Fruit fly (Drosophila melanogaster): Measurements from ENCODE around the gene raskol.

The raskol gene

dm6 chrX:17751658-17752057 lies 41.7 kb downstream of the raskol start (continued):
- 0 out of 2 replicates have a peak, but pooled peaks have one; percentile 14 for TF ChIP-seq al (GFP tag; IDR thresholded peaks at IDR 0.05)
- peak; percentile 45; the same call in 2 of the 3 replicates for TF ChIP-seq CG17361 (GFP tag; IDR thresholded peaks at IDR 0.05)
- TF ChIP-seq Xrp1 (GFP tag; IDR thresholded peaks at IDR 0.05): no peak
- TF ChIP-seq Adf1 (GFP tag; IDR thresholded peaks at IDR 0.05): peak; percentile 14
- no peak for TF ChIP-seq grn (GFP tag; optimal IDR thresholded peaks at IDR 0.05)
- peak; percentile 32 for TF ChIP-seq CG31365 (tag; optimal IDR thresholded peaks at IDR 0.05)
- peak; percentile 44 for TF ChIP-seq lilli (GFP tag; optimal IDR thresholded peaks at IDR 0.05)
- peak; percentile 83 for TF ChIP-seq slbo (GFP tag; IDR thresholded peaks at IDR 0.05)
- no peak for TF ChIP-seq D19A (tag; optimal IDR thresholded peaks at IDR 0.05)
- TF ChIP-seq CG8290 (GFP tag; optimal IDR thresholded peaks at IDR 0.05): peak; percentile 38
- TF ChIP-seq CG8290 (tag; optimal IDR thresholded peaks at IDR 0.05): peak in 1 of 2 experiments; percentile 78
- peak; percentile 54; the same call in 1 of the 2 replicates for TF ChIP-seq E2f1 (GFP tag; IDR thresholded peaks at IDR 0.05)
- no peak for TF ChIP-seq emc (GFP tag; optimal IDR thresholded peaks at IDR 0.05)
- peak; percentile 50; the same call in 1 of the 3 replicates for TF ChIP-seq ci (GFP tag; IDR thresholded peaks at IDR 0.05)
- peak; percentile 61 for TF ChIP-seq mam (GFP tag; optimal IDR thresholded peaks at IDR 0.05)
- peak; percentile 42 for TF ChIP-seq Camta (GFP tag; optimal IDR thresholded peaks at IDR 0.05)
- no peak for TF ChIP-seq crp (GFP tag; optimal IDR thresholded peaks at IDR 0.05)
- 0 out of 2 replicates have a peak, but pooled peaks have one; percentile 21 for TF ChIP-seq CG14441 (GFP tag; IDR thresholded peaks at IDR 0.05)
- peak; percentile 83; the same call in 2 of the 3 replicates for TF ChIP-seq CG2199 (GFP tag; IDR thresholded peaks at IDR 0.05)
- peak; percentile 57 for TF ChIP-seq gem (tag; optimal IDR thresholded peaks at IDR 0.05)
- peak; percentile 18 for TF ChIP-seq CG3995 (GFP tag; optimal IDR thresholded peaks at IDR 0.05)
- no peak for TF ChIP-seq aop (GFP tag; IDR thresholded peaks at IDR 0.05)
- TF ChIP-seq HLH3B (GFP tag; IDR thresholded peaks at IDR 0.05): no peak
- TF ChIP-seq lab (GFP tag; optimal IDR thresholded peaks at IDR 0.05): no peak
- peak; percentile 75 for TF ChIP-seq pita (GFP tag; optimal IDR thresholded peaks at IDR 0.05)
- 0 out of 3 replicates have a peak, but pooled peaks have one; percentile 10 for TF ChIP-seq Optix (GFP tag; IDR thresholded peaks at IDR 0.05)
- no peak for TF ChIP-seq crc (GFP tag; optimal IDR thresholded peaks at IDR 0.05)
- TF ChIP-seq tgo (GFP tag; IDR thresholded peaks at IDR 0.05): 0 out of 3 replicates have a peak, but pooled peaks have one; percentile 35
- peak; percentile 33; the same call in 1 of the 3 replicates for TF ChIP-seq Mrtf (GFP tag; IDR thresholded peaks at IDR 0.05)
- TF ChIP-seq CG7786 (GFP tag; optimal IDR thresholded peaks at IDR 0.05): peak; percentile 45
- TF ChIP-seq pnt (GFP tag; optimal IDR thresholded peaks at IDR 0.05): peak; percentile 54
- no peak for TF ChIP-seq GATAe (GFP tag; conservative IDR thresholded peaks at IDR 0.05)
- peak; percentile 41 for TF ChIP-seq CG16863 (GFP tag; optimal IDR thresholded peaks at IDR 0.05)
- TF ChIP-seq CG15269 (tag; optimal IDR thresholded peaks at IDR 0.05): peak; percentile 34
- TF ChIP-seq dpn (GFP tag; optimal IDR thresholded peaks at IDR 0.05): peak; percentile 59 to 64
- TF ChIP-seq Hr51 (GFP tag; optimal IDR thresholded peaks at IDR 0.05): peak in 1 of 2 experiments; percentile 40
- peak; percentile 9 for TF ChIP-seq Ets97D (GFP tag; optimal IDR thresholded peaks at IDR 0.05)
- peak; percentile 35 for TF ChIP-seq gro (GFP tag; optimal IDR thresholded peaks at IDR 0.05)
- TF ChIP-seq CG17912 (GFP tag; optimal IDR thresholded peaks at IDR 0.05): peak; percentile 15
- TF ChIP-seq Hr3 (GFP tag; optimal IDR thresholded peaks at IDR 0.05): peak; percentile 49
- TF ChIP-seq sim (GFP tag; IDR thresholded peaks at IDR 0.05): no peak
- peak; percentile 11 for TF ChIP-seq Sry-δ (GFP tag; optimal IDR thresholded peaks at IDR 0.05)
- TF ChIP-seq CG7839 (tag; optimal IDR thresholded peaks at IDR 0.05): peak; percentile 51
- TF ChIP-seq Aef1 (GFP tag; IDR thresholded peaks at IDR 0.05): peak; percentile 15; the same call in 1 of the 3 replicates
- TF ChIP-seq CG42726 (GFP tag; IDR thresholded peaks at IDR 0.05; ENCODE audit: partially characterized antibody): peak; percentile 81
- peak; percentile 61; the same call in 1 of the 2 replicates for TF ChIP-seq CG8765 (GFP tag; IDR thresholded peaks at IDR 0.05)
- no peak for TF ChIP-seq tup (GFP tag; optimal IDR thresholded peaks at IDR 0.05)
- TF ChIP-seq crol (GFP tag; IDR thresholded peaks at IDR 0.05): no peak
- TF ChIP-seq repo (GFP tag; optimal IDR thresholded peaks at IDR 0.05): peak; percentile 20
- no peak; the same call in 1 of the 2 replicates for TF ChIP-seq ranshi (GFP tag; IDR thresholded peaks at IDR 0.05)
- TF ChIP-seq Side (GFP tag; optimal IDR thresholded peaks at IDR 0.05): peak; percentile 31
- no peak for TF ChIP-seq Hey (tag; optimal IDR thresholded peaks at IDR 0.05)
